Worm (Caenorhabditis elegans) whole organism, late embryonic: ENCODE measurements around the gene srsx-5.
A peak's percentile ranks its signal among the peaks of the same experiment; 100 is the strongest.

Source experiments
- C08G9.2 ChIP-seq: sonication (generic microtip); optimal IDR thresholded peaks from 2 replicates; lab custom pipeline; 2016; ENCODE audit warnings: mild to moderate bottlenecking, missing genetic modification characterization, moderate library complexity, missing compliant biosample characterization
- K09A11.1 ChIP-seq: sonication (generic microtip); optimal IDR thresholded peaks from 2 replicates; lab custom pipeline; 2017; ENCODE audit warnings: antibody characterized with exemption, mild to moderate bottlenecking, missing genetic modification characterization, missing compliant biosample characterization; ENCODE audit not compliant: insufficient read depth
- T23F11.4 ChIP-seq: fragments of 200-800 bp; sonication (Bioruptor generic); optimal IDR thresholded peaks from 2 replicates; lab custom pipeline; 2018; ENCODE audit warnings: mild to moderate bottlenecking, missing genetic modification characterization, missing compliant biosample characterization
- Y22D7AL.16 ChIP-seq: sonication (generic microtip); optimal IDR thresholded peaks from 2 replicates; lab custom pipeline; 2016; ENCODE audit warnings: missing genetic modification characterization, missing compliant biosample characterization
- ahr-1 ChIP-seq: sonication (generic microtip); optimal IDR thresholded peaks from 2 replicates; lab custom pipeline; 2016; ENCODE audit warnings: missing genetic modification characterization, missing compliant biosample characterization
- ceh-18 ChIP-seq: sonication (generic microtip); optimal IDR thresholded peaks from 2 replicates; lab custom pipeline; 2016; ENCODE audit warnings: missing genetic modification characterization, missing compliant biosample characterization
- ceh-19 ChIP-seq: fragments of 200-800 bp; sonication (Bioruptor generic); optimal IDR thresholded peaks from 2 replicates; lab custom pipeline; 2018; ENCODE audit warnings: mild to moderate bottlenecking, missing genetic modification characterization, missing compliant biosample characterization
- ceh-2 ChIP-seq: sonication (generic microtip); optimal IDR thresholded peaks from 2 replicates; lab custom pipeline; 2016; ENCODE audit warnings: missing genotype, missing genetic modification characterization, missing compliant biosample characterization
- ceh-24 ChIP-seq: sonication (generic microtip); optimal IDR thresholded peaks from 2 replicates; lab custom pipeline; 2016; ENCODE audit warnings: mild to moderate bottlenecking, missing genetic modification characterization, missing compliant biosample characterization
- ceh-31 ChIP-seq: sonication (generic microtip); optimal IDR thresholded peaks from 2 replicates; lab custom pipeline; 2016; ENCODE audit warnings: missing genetic modification characterization, missing compliant biosample characterization
- ceh-34 ChIP-seq: sonication (generic microtip); optimal IDR thresholded peaks from 2 replicates; lab custom pipeline; 2016; ENCODE audit warnings: mild to moderate bottlenecking, missing genetic modification characterization, missing compliant biosample characterization
- ceh-6 ChIP-seq: fragments of 200-800 bp; sonication (Bioruptor generic); optimal IDR thresholded peaks from 2 replicates; lab custom pipeline; 2018; ENCODE audit warnings: mild to moderate bottlenecking, missing genetic modification characterization, missing compliant biosample characterization
- ceh-9 ChIP-seq: sonication (generic microtip); optimal IDR thresholded peaks from 2 replicates; lab custom pipeline; 2016; ENCODE audit warnings: mild to moderate bottlenecking, missing genetic modification characterization, inconsistent platforms, missing compliant biosample characterization
- che-1 ChIP-seq: sonication (generic microtip); optimal IDR thresholded peaks from 2 replicates; lab custom pipeline; 2016; ENCODE audit warnings: mild to moderate bottlenecking, missing genetic modification characterization, missing compliant biosample characterization
- dmd-4 ChIP-seq: sonication (generic microtip); optimal IDR thresholded peaks from 2 replicates; lab custom pipeline; 2016; ENCODE audit warnings: borderline replicate concordance, missing genetic modification characterization, missing compliant biosample characterization
- dve-1 ChIP-seq: sonication (generic microtip); optimal IDR thresholded peaks from 2 replicates; lab custom pipeline; 2017; ENCODE audit warnings: antibody characterized with exemption, mild to moderate bottlenecking, missing genetic modification characterization, missing compliant biosample characterization
- elt-2 ChIP-seq: sonication (generic microtip); optimal IDR thresholded peaks from 2 replicates; lab custom pipeline; 2016; ENCODE audit warnings: missing genetic modification reagents, missing genetic modification characterization, missing compliant biosample characterization
- eyg-1 ChIP-seq: sonication (generic microtip); optimal IDR thresholded peaks from 2 replicates; lab custom pipeline; 2016; ENCODE audit warnings: missing genotype, missing genetic modification characterization, missing compliant biosample characterization
- fkh-10 ChIP-seq: fragments of 150-350 bp; optimal IDR thresholded peaks from 2 replicates; lab custom pipeline; 2014; ENCODE audit warnings: missing biosample characterization, missing genetic modification reagents, missing genetic modification characterization
- gmeb-2 ChIP-seq: sonication (generic microtip); optimal IDR thresholded peaks from 2 replicates; lab custom pipeline; 2016; ENCODE audit warnings: missing genetic modification characterization, inconsistent platforms, missing compliant biosample characterization
- hlh-15 ChIP-seq: sonication (generic microtip); optimal IDR thresholded peaks from 2 replicates; lab custom pipeline; 2016; ENCODE audit warnings: missing genetic modification characterization, missing compliant biosample characterization
- hlh-6 ChIP-seq: sonication (generic microtip); optimal IDR thresholded peaks from 2 replicates; lab custom pipeline; 2016; ENCODE audit warnings: missing genotype, missing genetic modification characterization, missing compliant biosample characterization
- hlh-8 ChIP-seq: sonication (generic microtip); optimal IDR thresholded peaks from 2 replicates; lab custom pipeline; 2016; ENCODE audit warnings: missing genotype, missing genetic modification characterization, missing compliant biosample characterization
- lin-11 ChIP-seq: fragments of 200-800 bp; sonication (Bioruptor generic); optimal IDR thresholded peaks from 2 replicates; lab custom pipeline; 2018; ENCODE audit warnings: mild to moderate bottlenecking, missing genetic modification characterization, missing compliant biosample characterization
- madf-2 ChIP-seq: sonication (generic microtip); optimal IDR thresholded peaks from 2 replicates; lab custom pipeline; 2017; ENCODE audit warnings: missing genetic modification characterization, missing compliant biosample characterization
- nfya-1 ChIP-seq: sonication (generic microtip); optimal IDR thresholded peaks from 2 replicates; lab custom pipeline; 2017; ENCODE audit warnings: missing genetic modification characterization, mild to moderate bottlenecking, missing compliant biosample characterization, antibody characterized with exemption, moderate library complexity
- npax-4 ChIP-seq: sonication (generic microtip); optimal IDR thresholded peaks from 2 replicates; lab custom pipeline; 2016; ENCODE audit warnings: missing genetic modification characterization, missing compliant biosample characterization
- pag-3 ChIP-seq: sonication (generic microtip); optimal IDR thresholded peaks from 2 replicates; lab custom pipeline; 2016; ENCODE audit warnings: missing compliant biosample characterization, missing genetic modification characterization, borderline replicate concordance
- pha-4 ChIP-seq: fragments of 150-350 bp; optimal IDR thresholded peaks from 2 replicates; lab custom pipeline; 2018; ENCODE audit warnings: missing biosample characterization, missing genetic modification reagents, missing genetic modification characterization
- pqm-1 ChIP-seq: sonication (generic microtip); optimal IDR thresholded peaks from 2 replicates; lab custom pipeline; 2016; ENCODE audit warnings: missing genetic modification characterization, missing compliant biosample characterization
- pros-1 ChIP-seq: fragments of 150-350 bp; optimal IDR thresholded peaks from 2 replicates; lab custom pipeline; 2014; ENCODE audit warnings: missing biosample characterization, missing genetic modification reagents, missing genetic modification characterization
- ref-2 ChIP-seq: sonication (generic microtip); optimal IDR thresholded peaks from 2 replicates; lab custom pipeline; 2016; ENCODE audit warnings: missing genetic modification characterization, missing compliant biosample characterization
- rnt-1 ChIP-seq: sonication (generic microtip); optimal IDR thresholded peaks from 2 replicates; lab custom pipeline; 2016; ENCODE audit warnings: missing genetic modification characterization, missing compliant biosample characterization
- sdc-2 ChIP-seq: sonication (generic microtip); optimal IDR thresholded peaks from 2 replicates; lab custom pipeline; 2016; ENCODE audit warnings: missing genotype, missing genetic modification characterization, missing compliant biosample characterization
- sox-2 ChIP-seq: fragments of 200-800 bp; sonication (Bioruptor generic); IDR thresholded peaks from 2 replicates; pipeline ENCODE4 v1.3.6; 2022; ENCODE audit warnings: missing genetic modification reagents, missing genetic modification characterization, missing compliant biosample characterization
- sox-4 ChIP-seq: sonication (generic microtip); optimal IDR thresholded peaks from 2 replicates; lab custom pipeline; 2017; ENCODE audit warnings: mild to moderate bottlenecking, missing genetic modification characterization, inconsistent platforms, missing compliant biosample characterization
- tbx-2 ChIP-seq: sonication (generic microtip); optimal IDR thresholded peaks from 2 replicates; lab custom pipeline; 2016; ENCODE audit warnings: missing genetic modification characterization, missing compliant biosample characterization
- tbx-7 ChIP-seq: sonication (generic microtip); optimal IDR thresholded peaks from 2 replicates; lab custom pipeline; 2016; ENCODE audit warnings: missing genotype, missing genetic modification characterization, missing compliant biosample characterization
- unc-42 ChIP-seq: sonication (generic microtip); optimal IDR thresholded peaks from 2 replicates; lab custom pipeline; 2016; ENCODE audit warnings: missing genotype, missing genetic modification characterization, missing compliant biosample characterization
- zip-5 ChIP-seq: sonication (generic microtip); optimal IDR thresholded peaks from 2 replicates; lab custom pipeline; 2016; ENCODE audit warnings: missing genetic modification characterization, missing compliant biosample characterization

srsx-5 gene

DNA sequence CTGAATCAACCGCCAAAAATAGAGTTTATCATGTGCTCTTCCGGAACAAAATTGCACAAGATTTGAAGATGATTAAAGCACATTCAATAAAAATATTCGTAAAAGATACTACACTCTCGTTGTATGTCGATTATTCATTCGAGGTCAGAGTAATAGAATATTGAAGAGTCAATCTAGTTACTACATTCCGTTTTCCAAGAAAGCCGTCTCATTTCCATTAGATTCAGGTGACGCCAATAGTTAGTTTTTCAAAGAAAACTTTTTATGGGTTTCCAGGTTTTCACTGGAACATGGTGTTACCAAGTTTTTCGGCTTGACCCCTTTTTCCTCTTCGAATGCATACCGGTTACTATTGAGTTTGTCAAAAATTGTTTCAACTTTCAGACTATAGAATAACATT, 41.8 kb downstream of the srsx-5 start:
- no peak for TF ChIP-seq ceh-31 (tag; lab: Kevin White, UChicago)
- no peak for TF ChIP-seq Y22D7AL.16 (tag; lab: Kevin White, UChicago)
- TF ChIP-seq pros-1 (tag; lab: Kevin White, UChicago): no peak
- no peak for TF ChIP-seq che-1
- TF ChIP-seq sox-2 (GFP tag; lab: Robert Waterston, UW): no peak
- no peak for TF ChIP-seq pha-4
- TF ChIP-seq sox-4 (tag; lab: Kevin White, UChicago): no peak
- no peak for TF ChIP-seq ceh-9 (tag; lab: Kevin White, UChicago)
- TF ChIP-seq ahr-1 (tag; lab: Kevin White, UChicago): no peak
- no peak for TF ChIP-seq fkh-10
- TF ChIP-seq tbx-7 (tag; lab: Kevin White, UChicago): no peak
- no peak for TF ChIP-seq npax-4 (tag; lab: Kevin White, UChicago)
- TF ChIP-seq eyg-1: no peak
- TF ChIP-seq hlh-15 (tag; lab: Kevin White, UChicago): no peak
- TF ChIP-seq sdc-2: no peak
- TF ChIP-seq hlh-6 (tag; lab: Kevin White, UChicago): no peak
- no peak for TF ChIP-seq lin-11 (tag; lab: Kevin White, UChicago)

ce11 chrV:7971376-7971775, 42.6 kb downstream of the srsx-5 start:
- no peak for TF ChIP-seq ceh-19 (GFP tag; lab: Kevin White, UChicago)
- no peak for TF ChIP-seq zip-5 (tag; lab: Kevin White, UChicago)

- TF ChIP-seq dve-1: no peak
- peak; percentile 1 for TF ChIP-seq pqm-1 (tag; lab: Kevin White, UChicago)
- TF ChIP-seq elt-2 (tag; lab: Kevin White, UChicago): peak; percentile 56
- no peak for TF ChIP-seq hlh-8 (tag; lab: Kevin White, UChicago)
- TF ChIP-seq gmeb-2 (tag; lab: Kevin White, UChicago): no peak
- TF ChIP-seq C08G9.2 (tag; lab: Kevin White, UChicago): no peak
- peak; percentile 20 for TF ChIP-seq unc-42 (tag; lab: Kevin White, UChicago)
- TF ChIP-seq dmd-4 (tag; lab: Kevin White, UChicago): peak; percentile 26
- TF ChIP-seq Y22D7AL.16 (tag; lab: Kevin White, UChicago): no peak
- TF ChIP-seq T23F11.4: no peak
Measured at ce11 chrV:7977701-7978461, 49.1 kb downstream of the srsx-5 start, which contains the start of gene let-413. Gene let-413, minus strand, starts transcription at chrV:7977776.

ce11 chrV:7978798-7979197, 50.0 kb downstream of the srsx-5 start:
- TF ChIP-seq ref-2 (peak; percentile 69), sox-2 (GFP tag; lab: Robert Waterston, UW) (no peak), tbx-7 (tag; lab: Kevin White, UChicago) (no peak), ahr-1 (tag; lab: Kevin White, UChicago) (no peak), ceh-31 (tag; lab: Kevin White, UChicago) (peak; percentile 39), sdc-2 (peak; percentile 15), T23F11.4 (peak; percentile 52), ceh-6 (no peak), ceh-2 (tag; lab: Kevin White, UChicago) (peak; percentile 15), ceh-34 (tag; lab: Kevin White, UChicago) (peak; percentile 14), gmeb-2 (tag; lab: Kevin White, UChicago) (no peak), unc-42 (tag; lab: Kevin White, UChicago) (no peak), dmd-4 (tag; lab: Kevin White, UChicago) (no peak), ceh-18 (peak; percentile 11), pha-4 (no peak), tbx-2 (peak; percentile 37), ceh-19 (GFP tag; lab: Kevin White, UChicago) (no peak), rnt-1 (tag; lab: Kevin White, UChicago) (no peak), elt-2 (tag; lab: Kevin White, UChicago) (peak; percentile 12), hlh-6 (tag; lab: Kevin White, UChicago) (peak; percentile 28), eyg-1 (no peak), K09A11.1 (tag; lab: Kevin White, UChicago) (no peak), hlh-15 (tag; lab: Kevin White, UChicago) (no peak), madf-2 (tag; lab: Kevin White, UChicago) (peak; percentile 26), ceh-24 (tag; lab: Kevin White, UChicago) (no peak), pag-3 (no peak), nfya-1 (tag; lab: Kevin White, UChicago) (peak; percentile 48)
